Worm (Caenorhabditis elegans): ENCODE data around the gene clec-83.

The clec-83 gene

ce11 chrIV:2846264-2846663 lies 5.0 kb upstream of the clec-83 start, which contains the start of gene Y54G2A.40:
TSS of gene Y54G2A.40 (plus strand) at chrIV:2846476.
- TF ChIP-seq dao-5 (tag; optimal IDR thresholded peaks at IDR 0.05) = no peak
- TF ChIP-seq W03F9.2 (tag; optimal IDR thresholded peaks at IDR 0.05) = no peak
- TF ChIP-seq him-1 (tag; optimal IDR thresholded peaks at IDR 0.05) = no peak

DNA sequence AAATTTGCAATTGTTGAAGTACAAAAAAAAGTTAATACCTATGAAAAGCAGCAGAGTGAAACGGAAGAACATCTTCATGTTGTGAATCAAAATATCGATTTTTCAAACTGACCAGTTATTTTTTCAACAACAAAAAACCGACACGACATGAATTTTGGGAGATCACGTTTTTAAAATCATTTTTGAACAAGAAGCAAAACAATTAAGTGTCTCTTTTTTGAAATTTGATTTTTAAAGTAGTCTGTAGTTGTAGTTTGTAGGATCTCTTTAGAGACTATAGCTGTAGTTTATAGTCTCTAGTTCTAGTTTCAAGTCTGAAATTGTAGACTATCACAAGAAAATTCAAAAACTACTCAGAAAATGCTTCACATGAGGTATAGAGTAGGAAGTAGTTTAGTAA lies 2.6 kb upstream of the clec-83 start, which contains the start of gene Y54G2A.15:
Y54G2A.15 (minus strand) TSS at position 101 of the 400 bp plus-strand sequence.
- TF ChIP-seq dao-5 (tag; optimal IDR thresholded peaks at IDR 0.05) (no peak), him-1 (tag; optimal IDR thresholded peaks at IDR 0.05) (no peak), W03F9.2 (tag; optimal IDR thresholded peaks at IDR 0.05) (no peak)

- no peak for TF ChIP-seq dao-5 (tag; optimal IDR thresholded peaks at IDR 0.05)
- no peak for TF ChIP-seq W03F9.2 (tag; optimal IDR thresholded peaks at IDR 0.05)
- no peak for TF ChIP-seq him-1 (tag; optimal IDR thresholded peaks at IDR 0.05)
Observed at ce11 chrIV:2842162-2842561, 890 bp upstream of the clec-83 start, which contains the start of gene clec-84. TSS of gene clec-84 (plus strand) at chrIV:2842462.

- no peak for TF ChIP-seq dao-5 (tag; optimal IDR thresholded peaks at IDR 0.05)
- TF ChIP-seq him-1 (tag; optimal IDR thresholded peaks at IDR 0.05) = no peak
- TF ChIP-seq W03F9.2 (tag; optimal IDR thresholded peaks at IDR 0.05) = no peak
Observed at ce11 chrIV:2838308-2838707, 3.0 kb downstream of the clec-83 start, which contains the start of gene Y54G2A.7. TSS of gene Y54G2A.7 (plus strand) at chrIV:2838608.

DNA sequence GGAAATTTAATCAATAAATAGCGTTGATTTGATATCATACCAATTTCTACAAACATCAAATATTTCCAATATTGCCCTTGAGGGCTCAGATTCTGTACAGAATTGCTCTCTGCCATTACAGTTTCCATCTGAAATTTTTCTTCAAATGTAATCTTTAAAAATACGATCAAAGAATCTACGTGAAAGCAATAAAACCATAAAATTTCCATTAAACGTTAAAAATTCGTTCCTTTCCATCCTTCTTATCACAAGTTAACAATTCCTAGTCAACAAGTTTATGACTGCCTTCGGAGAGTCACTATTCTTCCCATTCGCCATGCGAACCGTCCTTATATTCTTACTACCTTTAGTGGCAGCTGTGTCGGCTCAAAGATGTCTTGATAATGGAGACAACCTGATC lies 5.9 kb downstream of the clec-83 start, which contains the start of gene clec-82:
clec-82 (plus strand) TSS at position 301 of the 400 bp plus-strand sequence.
- TF ChIP-seq him-1 (tag; optimal IDR thresholded peaks at IDR 0.05) (no peak), dao-5 (tag; optimal IDR thresholded peaks at IDR 0.05) (no peak), W03F9.2 (tag; optimal IDR thresholded peaks at IDR 0.05) (no peak)

DNA sequence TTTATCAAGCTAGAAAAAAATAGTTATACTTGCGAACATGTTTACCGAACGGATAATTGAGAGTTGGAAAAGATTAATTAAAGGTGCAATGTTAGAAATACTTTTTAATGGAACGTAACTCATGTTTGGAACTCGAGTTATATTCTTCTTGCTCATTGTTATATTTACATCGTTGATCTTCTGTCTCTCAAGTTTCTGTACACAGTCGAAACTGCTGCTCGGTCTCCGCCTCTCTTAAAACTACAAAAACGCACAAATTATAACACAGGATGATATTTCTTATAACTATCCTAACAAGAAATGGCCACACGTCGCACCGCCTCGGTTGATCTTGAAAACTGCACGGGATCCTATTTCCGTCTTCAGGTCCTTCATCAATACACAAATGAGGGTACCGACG lies 6.8 kb downstream of the clec-83 start, which contains the start of gene pudl-2:
pudl-2 (plus strand) TSS at position 301 of the 400 bp plus-strand sequence.
- TF ChIP-seq W03F9.2 (tag; optimal IDR thresholded peaks at IDR 0.05) (no peak), dao-5 (tag; optimal IDR thresholded peaks at IDR 0.05) (no peak), him-1 (tag; optimal IDR thresholded peaks at IDR 0.05) (no peak)

- no peak for TF ChIP-seq dao-5 (tag; optimal IDR thresholded peaks at IDR 0.05)
- TF ChIP-seq W03F9.2 (tag; optimal IDR thresholded peaks at IDR 0.05) = no peak
- no peak for TF ChIP-seq him-1 (tag; optimal IDR thresholded peaks at IDR 0.05)
Observed at ce11 chrIV:2832587-2832986, 8.7 kb downstream of the clec-83 start, which contains the start of the genes Y54G2A.48 and pudl-1. TSS of gene Y54G2A.48 (minus strand) at chrIV:2832687. TSS of gene pudl-1 (plus strand) at chrIV:2832906.

ce11 chrIV:2826335-2826734 lies 14.9 kb downstream of the clec-83 start:
- TF ChIP-seq W03F9.2 (tag; optimal IDR thresholded peaks at IDR 0.05) (no peak), dao-5 (tag; optimal IDR thresholded peaks at IDR 0.05) (no peak), him-1 (tag; optimal IDR thresholded peaks at IDR 0.05) (no peak)

DNA sequence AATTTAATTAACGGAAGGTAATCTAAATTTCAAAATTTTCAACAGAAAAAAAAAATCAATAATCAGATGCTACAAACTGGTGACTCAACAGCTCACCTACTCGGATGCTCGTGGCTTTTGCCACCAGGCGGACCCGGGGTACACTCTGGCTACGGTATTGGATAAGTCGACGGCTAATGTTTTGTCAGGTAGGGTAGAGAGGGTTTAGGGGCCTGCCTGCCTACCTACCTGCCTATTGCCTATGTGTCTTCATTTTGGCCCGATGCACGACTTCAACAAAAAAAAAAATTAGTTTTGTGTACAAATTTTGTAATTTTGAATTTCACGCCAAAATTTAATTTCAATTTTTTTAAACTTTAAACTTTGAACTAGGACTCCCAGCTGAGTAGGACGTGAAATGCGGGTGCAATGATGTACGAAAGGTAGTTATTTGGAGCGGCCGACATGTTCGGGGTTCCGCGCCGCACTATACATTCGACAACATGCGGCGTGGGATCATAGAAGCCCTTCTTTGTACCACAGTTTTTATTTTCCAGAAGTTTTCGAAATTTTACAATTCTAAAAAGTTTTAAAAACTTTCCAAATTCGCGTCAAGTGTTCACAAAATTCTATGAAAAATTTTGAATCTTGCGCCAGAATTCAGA lies 15.7 kb downstream of the clec-83 start:
- TF ChIP-seq him-1 (tag; optimal IDR thresholded peaks at IDR 0.05) (no peak), W03F9.2 (tag; optimal IDR thresholded peaks at IDR 0.05) (no peak), dao-5 (tag; optimal IDR thresholded peaks at IDR 0.05) (no peak)

- TF ChIP-seq dao-5 (tag; optimal IDR thresholded peaks at IDR 0.05) = no peak
- TF ChIP-seq W03F9.2 (tag; optimal IDR thresholded peaks at IDR 0.05) = no peak
- TF ChIP-seq him-1 (tag; optimal IDR thresholded peaks at IDR 0.05) = no peak
Observed at ce11 chrIV:2823446-2823845, 17.8 kb downstream of the clec-83 start, which contains the start of gene clec-80. TSS of gene clec-80 (plus strand) at chrIV:2823746.

- TF ChIP-seq him-1 (tag; optimal IDR thresholded peaks at IDR 0.05) (no peak), dao-5 (tag; optimal IDR thresholded peaks at IDR 0.05) (no peak), W03F9.2 (tag; optimal IDR thresholded peaks at IDR 0.05) (no peak)
Observed at ce11 chrIV:2820408-2820807, 20.9 kb downstream of the clec-83 start, which contains the start of gene Y54G2A.37. TSS of gene Y54G2A.37 (plus strand) at chrIV:2820708.

DNA sequence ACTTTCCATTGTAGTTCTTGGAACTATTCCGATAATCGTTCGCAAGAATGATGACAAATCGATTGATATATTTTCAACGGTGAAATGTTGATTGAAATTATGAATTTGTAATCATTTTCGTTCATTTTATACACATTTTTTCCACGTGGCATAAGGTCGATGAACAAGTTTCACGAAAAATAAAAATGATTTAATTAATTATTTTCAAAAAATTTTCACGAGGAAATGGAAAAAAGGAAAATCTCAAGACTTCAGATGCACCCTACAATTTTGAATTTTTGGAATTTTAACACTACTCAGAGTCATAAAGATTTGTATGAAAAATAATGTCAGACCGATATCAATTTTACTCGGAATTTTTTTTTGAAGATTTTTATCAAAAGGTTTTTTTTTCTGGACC lies 21.6 kb downstream of the clec-83 start, which contains the start of gene Y54G2A.13:
Y54G2A.13 (minus strand) TSS at position 101 of the 400 bp plus-strand sequence.
- TF ChIP-seq W03F9.2 (tag; optimal IDR thresholded peaks at IDR 0.05) (no peak), dao-5 (tag; optimal IDR thresholded peaks at IDR 0.05) (no peak)

ce11 chrIV:2817038-2817437 lies 24.2 kb downstream of the clec-83 start:
- TF ChIP-seq him-1 (tag; optimal IDR thresholded peaks at IDR 0.05) = no peak
- TF ChIP-seq W03F9.2 (tag; optimal IDR thresholded peaks at IDR 0.05) = no peak
- no peak for TF ChIP-seq dao-5 (tag; optimal IDR thresholded peaks at IDR 0.05)

- TF ChIP-seq W03F9.2 (tag; optimal IDR thresholded peaks at IDR 0.05) (no peak), him-1 (tag; optimal IDR thresholded peaks at IDR 0.05) (no peak), dao-5 (tag; optimal IDR thresholded peaks at IDR 0.05) (no peak)
Observed at ce11 chrIV:2809208-2809607, 32.1 kb downstream of the clec-83 start, which contains the start of gene Y54G2A.76. TSS of gene Y54G2A.76 (plus strand) at chrIV:2809410.

Measured in whole organism, L4/young adult.